Worm (Caenorhabditis elegans): ENCODE results near the gene mel-32.

ce11 chrIII:6398124-6398523, 44.7 kb downstream of the mel-32 start:
- TF ChIP-seq pha-4 (tag; optimal IDR thresholded peaks at IDR 0.05), result no peak
- no peak for TF ChIP-seq unc-62 (GFP tag; optimal IDR thresholded peaks at IDR 0.05)
- no peak for TF ChIP-seq T26A5.8 (tag; optimal IDR thresholded peaks at IDR 0.05)
- no peak for TF ChIP-seq hrde-1 (tag; optimal IDR thresholded peaks at IDR 0.05; ENCODE audit: borderline replicate concordance)
- no peak for TF ChIP-seq nfya-2 (GFP tag; IDR thresholded peaks at IDR 0.05)
- TF ChIP-seq attf-6 (GFP tag; IDR thresholded peaks at IDR 0.05), result no peak
- TF ChIP-seq nfya-1 (tag; optimal IDR thresholded peaks at IDR 0.05; ENCODE audit: borderline replicate concordance, insufficient read depth), result no peak
- TF ChIP-seq ceh-58 (GFP tag; IDR thresholded peaks at IDR 0.05), result no peak
- no peak for TF ChIP-seq C17E4.6 (GFP tag; IDR thresholded peaks at IDR 0.05)
- TF ChIP-seq ama-1 (optimal IDR thresholded peaks at IDR 0.05), result no peak
- no peak for TF ChIP-seq ama-1 (GFP tag; optimal IDR thresholded peaks at IDR 0.05)
- no peak for TF ChIP-seq sdz-38 (tag; optimal IDR thresholded peaks at IDR 0.05)

All from whole organism, young adult.